Fruit fly (Drosophila melanogaster) whole organism, embryonic: ENCODE measurements around the gene MEP-1.

Source experiments
- CG17328 ChIP-seq: fragments of 200-800 bp; sonication (Bioruptor generic); IDR thresholded peaks from 2 replicates; pipeline ENCODE4 v1.3.6; 2022; ENCODE audit warnings: missing biosample characterization, missing genetic modification characterization
- Hr39 ChIP-seq: fragments of >200 bp; optimal IDR thresholded peaks from 2 replicates; lab custom pipeline; 2017
- NC2α ChIP-seq: fragments of 200-800 bp; sonication (Bioruptor generic); optimal IDR thresholded peaks from 2 replicates; lab custom pipeline; 2016; ENCODE audit warnings: missing biosample characterization, missing genetic modification characterization

DNA sequence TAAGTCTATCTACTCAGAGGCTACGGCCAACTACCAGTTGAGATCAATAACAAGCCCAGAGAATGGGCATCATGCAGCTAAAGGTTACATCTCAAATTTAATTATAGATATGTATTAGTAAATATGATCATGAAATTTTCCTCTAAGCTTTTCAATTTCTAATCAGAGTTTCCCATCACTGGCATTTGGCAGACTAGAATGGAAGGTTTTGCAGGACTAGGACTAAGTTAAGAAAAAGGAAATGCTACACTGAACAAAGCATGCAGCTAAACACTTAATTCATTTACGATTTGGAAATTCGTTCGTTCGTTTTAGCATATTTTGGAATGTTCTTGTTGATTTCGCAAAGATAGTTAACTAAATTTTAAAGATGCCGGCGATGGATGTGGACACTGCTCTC lies 27.8 kb downstream of the MEP-1 start, which contains the start of gene CG33233:
- no peak for TF ChIP-seq CG17328 (GFP tag; lab: Robert Waterston, UW)
- no peak for TF ChIP-seq NC2α (GFP tag; lab: Kevin White, UChicago)
- no peak for TF ChIP-seq Hr39 (lab: Kevin White, UChicago)
